Worm (Caenorhabditis elegans) whole organism, L1 larva: ENCODE measurements around the gene mop-25.2.

Experiments used
- C34B4.2 ChIP-seq: sonication (generic microtip); optimal IDR thresholded peaks from 2 replicates; lab custom pipeline; 2017; ENCODE audit warnings: mild to moderate bottlenecking, missing genetic modification characterization, missing compliant biosample characterization
- F16B12.6 ChIP-seq: fragments of 150-350 bp; optimal IDR thresholded peaks from 2 replicates; lab custom pipeline; 2014; ENCODE audit warnings: missing biosample characterization, missing genetic modification characterization
- Y116A8C.19 ChIP-seq: sonication (generic microtip); optimal IDR thresholded peaks from 2 replicates; lab custom pipeline; 2016; ENCODE audit warnings: missing compliant biosample characterization, missing genetic modification characterization, borderline replicate concordance
- aly-2 ChIP-seq: fragments of 150-350 bp; optimal IDR thresholded peaks from 2 replicates; lab custom pipeline; 2014; ENCODE audit warnings: missing biosample characterization, missing genetic modification characterization
- blmp-1 ChIP-seq: fragments of 150-350 bp; optimal IDR thresholded peaks from 2 replicates; lab custom pipeline; 2014; ENCODE audit warnings: missing biosample characterization, missing genetic modification characterization
- ceh-63 ChIP-seq: fragments of 200-800 bp; sonication (Bioruptor generic); optimal IDR thresholded peaks from 2 replicates; lab custom pipeline; 2018; ENCODE audit warnings: mild to moderate bottlenecking, missing genetic modification characterization, missing compliant biosample characterization
- ceh-88 ChIP-seq: fragments of 200-800 bp; sonication (Bioruptor generic); IDR thresholded peaks from 2 replicates; pipeline ENCODE4 v1.3.6; 2022; ENCODE audit warnings: missing genetic modification characterization, missing compliant biosample characterization
- dpl-1 ChIP-seq, 3 experiments: fragments of 150-350 bp in 2 of 3; sonication (generic microtip) in 1 of 3; optimal IDR thresholded peaks; 2 replicates each; lab custom pipeline; 2014 to 2017; ENCODE audit warnings: missing biosample characterization in 3 of 3, missing genetic modification characterization in 3 of 3, missing genetic modification reagents in 3 of 3
- dsc-1 ChIP-seq: sonication (generic microtip); optimal IDR thresholded peaks from 2 replicates; lab custom pipeline; 2016; ENCODE audit warnings: mild to moderate bottlenecking, missing genetic modification characterization, missing compliant biosample characterization
- efl-3 ChIP-seq: fragments of 200-800 bp; sonication (Bioruptor generic); optimal IDR thresholded peaks from 2 replicates; lab custom pipeline; 2018; ENCODE audit warnings: mild to moderate bottlenecking, missing genetic modification characterization, missing compliant biosample characterization
- elt-2 ChIP-seq: sonication (generic microtip); optimal IDR thresholded peaks from 2 replicates; lab custom pipeline; 2016; ENCODE audit warnings: missing genetic modification characterization, mild to moderate bottlenecking, inconsistent platforms, missing compliant biosample characterization, missing genetic modification reagents
- elt-3 ChIP-seq, 6 experiments: fragments of 150-350 bp in 1 of 6; sonication (generic microtip); optimal IDR thresholded peaks; 2 replicates each; lab custom pipeline; 2017 to 2018; ENCODE audit warnings: missing biosample characterization in 6 of 6, missing genetic modification characterization in 6 of 6, inconsistent platforms in 1 of 6
- fkh-10 ChIP-seq: sonication (generic microtip); optimal IDR thresholded peaks from 2 replicates; lab custom pipeline; 2017; ENCODE audit warnings: missing biosample characterization, missing genetic modification reagents, missing genetic modification characterization
- fkh-4 ChIP-seq: sonication (generic microtip); optimal IDR thresholded peaks from 2 replicates; lab custom pipeline; 2016; ENCODE audit warnings: missing compliant biosample characterization, missing genetic modification characterization, borderline replicate concordance
- hlh-17 ChIP-seq: fragments of 200-800 bp; sonication (Bioruptor generic); optimal IDR thresholded peaks from 2 replicates; lab custom pipeline; 2018; ENCODE audit warnings: missing genetic modification characterization, mild to moderate bottlenecking, missing compliant biosample characterization, moderate library complexity, borderline replicate concordance
- hlh-4 ChIP-seq: sonication (generic microtip); optimal IDR thresholded peaks from 2 replicates; lab custom pipeline; 2016; ENCODE audit warnings: mild to moderate bottlenecking, missing genetic modification characterization, missing compliant biosample characterization
- hpl-2 ChIP-seq: fragments of 150-350 bp; optimal IDR thresholded peaks from 2 replicates; lab custom pipeline; 2014; ENCODE audit warnings: missing biosample characterization, missing genetic modification reagents, missing genetic modification characterization
- irx-1 ChIP-seq: sonication (generic microtip); optimal IDR thresholded peaks from 2 replicates; lab custom pipeline; 2016; ENCODE audit warnings: missing genetic modification characterization, missing compliant biosample characterization
- isw-1 ChIP-seq: fragments of 200-800 bp; sonication (Bioruptor generic); IDR thresholded peaks from 2 replicates; pipeline ENCODE4 v1.3.6; 2022; ENCODE audit warnings: missing genetic modification characterization, missing compliant biosample characterization
- jun-1 ChIP-seq: fragments of 150-350 bp; optimal IDR thresholded peaks from 2 replicates; lab custom pipeline; 2014; ENCODE audit warnings: missing biosample characterization, missing genetic modification reagents, missing genetic modification characterization
- lin-39 ChIP-seq: fragments of 150-350 bp; optimal IDR thresholded peaks from 2 replicates; lab custom pipeline; 2014; ENCODE audit warnings: missing biosample characterization, missing genetic modification reagents, missing genetic modification characterization
- lir-3 ChIP-seq: sonication (generic microtip); optimal IDR thresholded peaks from 2 replicates; lab custom pipeline; 2016; ENCODE audit warnings: mild to moderate bottlenecking, missing genetic modification characterization, moderate library complexity, missing compliant biosample characterization; ENCODE audit not compliant: poor library complexity
- lsy-2 ChIP-seq, 2 experiments: fragments of 150-350 bp; optimal IDR thresholded peaks; 2 replicates each; lab custom pipeline; 2014; ENCODE audit warnings: missing biosample characterization in 2 of 2, missing genetic modification characterization in 2 of 2
- mab-9 ChIP-seq: fragments of 200-800 bp; sonication (Bioruptor generic); IDR thresholded peaks from 2 replicates; pipeline ENCODE4 v1.3.6; 2022; ENCODE audit warnings: missing genetic modification reagents, missing genetic modification characterization, missing compliant biosample characterization
- mdl-1 ChIP-seq, 2 experiments: fragments of 150-350 bp; optimal IDR thresholded peaks; 2 replicates each; lab custom pipeline; 2014 to 2017; ENCODE audit warnings: missing biosample characterization in 2 of 2, missing genetic modification characterization in 2 of 2, inconsistent platforms in 1 of 2
- nhr-20 ChIP-seq: sonication (generic microtip); optimal IDR thresholded peaks from 2 replicates; lab custom pipeline; 2016; ENCODE audit warnings: mild to moderate bottlenecking, missing genetic modification characterization, missing compliant biosample characterization
- nhr-71 ChIP-seq: sonication (generic microtip); optimal IDR thresholded peaks from 2 replicates; lab custom pipeline; 2016; ENCODE audit warnings: mild to moderate bottlenecking, missing genetic modification characterization, moderate library complexity, missing compliant biosample characterization
- nhr-76 ChIP-seq: sonication (generic microtip); optimal IDR thresholded peaks from 2 replicates; lab custom pipeline; 2017; ENCODE audit warnings: missing biosample characterization, missing genetic modification characterization
- nhr-77 ChIP-seq: fragments of 150-350 bp; optimal IDR thresholded peaks from 2 replicates; lab custom pipeline; 2014; ENCODE audit warnings: missing biosample characterization, missing genetic modification characterization
- nhr-85 ChIP-seq: sonication (generic microtip); peaks from one replicate; lab custom pipeline; 2016; ENCODE audit warnings: missing genetic modification characterization, inconsistent platforms, missing compliant biosample characterization
- nhr-90 ChIP-seq: sonication (generic microtip); optimal IDR thresholded peaks from 2 replicates; lab custom pipeline; 2016; ENCODE audit warnings: mild to moderate bottlenecking, missing genetic modification characterization, missing compliant biosample characterization; ENCODE audit not compliant: poor library complexity
- pag-3 ChIP-seq: sonication (generic microtip); optimal IDR thresholded peaks from 2 replicates; lab custom pipeline; 2017; ENCODE audit warnings: missing genetic modification characterization, mild to moderate bottlenecking, missing compliant biosample characterization, antibody characterized with exemption, borderline replicate concordance; ENCODE audit not compliant: insufficient read depth
- pax-3 ChIP-seq: fragments of 200-800 bp; sonication (Bioruptor generic); optimal IDR thresholded peaks from 2 replicates; lab custom pipeline; 2018; ENCODE audit warnings: mild to moderate bottlenecking, missing genetic modification characterization, moderate library complexity, missing compliant biosample characterization
- pqm-1 ChIP-seq: sonication (generic microtip); optimal IDR thresholded peaks from 3 replicates; lab custom pipeline; 2017; ENCODE audit warnings: missing biosample characterization, missing genetic modification characterization
- snu-23 ChIP-seq: sonication (generic microtip); optimal IDR thresholded peaks from 2 replicates; lab custom pipeline; 2016; ENCODE audit warnings: missing genetic modification characterization, missing compliant biosample characterization
- sptf-1 ChIP-seq: fragments of 150-350 bp; optimal IDR thresholded peaks from 2 replicates; lab custom pipeline; 2014; ENCODE audit warnings: missing biosample characterization, missing genetic modification characterization
- swsn-7 ChIP-seq: sonication (generic microtip); optimal IDR thresholded peaks from 2 replicates; lab custom pipeline; 2016; ENCODE audit warnings: missing genetic modification characterization, missing compliant biosample characterization
- tlp-1 ChIP-seq: fragments of 150-350 bp; optimal IDR thresholded peaks from 2 replicates; lab custom pipeline; 2014; ENCODE audit warnings: missing biosample characterization, missing genetic modification characterization
- unc-30 ChIP-seq: sonication (generic microtip); optimal IDR thresholded peaks from 2 replicates; lab custom pipeline; 2017; ENCODE audit warnings: missing biosample characterization, missing genetic modification characterization
- unc-86 ChIP-seq: sonication (generic microtip); optimal IDR thresholded peaks from 2 replicates; lab custom pipeline; 2016; ENCODE audit warnings: missing genetic modification characterization, missing compliant biosample characterization
- unc-98 ChIP-seq: fragments of 200-800 bp; sonication (Bioruptor generic); IDR thresholded peaks from 2 replicates; pipeline ENCODE4 v1.3.6; 2022; ENCODE audit warnings: missing genetic modification characterization, missing compliant biosample characterization
- vab-15 ChIP-seq: sonication (generic microtip); optimal IDR thresholded peaks from 2 replicates; lab custom pipeline; 2017; ENCODE audit warnings: missing genotype, mild to moderate bottlenecking, missing genetic modification characterization, missing compliant biosample characterization
- xbp-1 ChIP-seq: sonication (generic microtip); optimal IDR thresholded peaks from 2 replicates; lab custom pipeline; 2016; ENCODE audit warnings: missing genetic modification characterization, missing compliant biosample characterization
- zip-4 ChIP-seq: fragments of 200-800 bp; sonication (Bioruptor generic); optimal IDR thresholded peaks from 2 replicates; lab custom pipeline; 2018; ENCODE audit warnings: mild to moderate bottlenecking, missing genetic modification characterization, moderate library complexity, missing compliant biosample characterization

mop-25.2 gene

DNA sequence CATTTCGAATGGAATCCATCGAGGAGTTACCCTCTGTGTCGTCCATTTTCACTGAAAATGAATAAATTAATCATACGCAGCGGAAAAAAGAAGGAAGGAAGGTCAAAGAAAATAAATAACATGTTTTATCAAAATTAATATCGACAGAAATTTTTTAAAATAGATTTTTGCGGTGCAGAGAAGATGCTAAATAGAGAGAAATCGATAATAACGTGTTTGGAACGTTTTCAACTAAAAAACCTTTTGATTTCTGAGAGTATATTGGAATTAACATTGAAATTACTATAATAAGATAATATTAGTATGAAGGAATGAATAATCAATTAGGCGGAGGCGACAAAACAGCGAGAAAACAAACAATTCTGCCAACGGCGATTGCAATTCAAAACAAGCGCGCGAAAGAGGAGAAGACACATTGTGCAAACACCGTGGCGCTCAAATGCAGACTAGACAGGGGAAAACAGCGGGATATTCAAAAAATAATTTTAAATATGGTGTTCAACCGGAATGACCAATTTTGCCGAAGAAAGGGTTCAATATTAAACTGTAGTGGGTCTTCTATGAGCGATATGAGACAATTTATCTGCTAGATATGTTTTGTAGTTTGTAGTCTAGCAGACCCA lies 13.0 kb upstream of the mop-25.2 start, which contains the start of gene wee-1.3 (continued):
- TF ChIP-seq lsy-2 (tag; optimal IDR thresholded peaks at IDR 0.05; lab: Kevin White, UChicago) = peak; percentile 92 to 95
- TF ChIP-seq lir-3 (tag; lab: Kevin White, UChicago) = peak; percentile 58
- peak; percentile 61 for TF ChIP-seq irx-1 (tag; lab: Kevin White, UChicago)
- peak; percentile 77 for TF ChIP-seq blmp-1 (tag; lab: Kevin White, UChicago)
- no peak for TF ChIP-seq unc-98 (GFP tag; lab: Robert Waterston, UW)
- TF ChIP-seq pax-3 (tag; lab: Kevin White, UChicago) = peak; percentile 44
- peak; percentile 7 for TF ChIP-seq elt-2 (tag; lab: Kevin White, UChicago)
- TF ChIP-seq nhr-76 (tag; lab: Kevin White, UChicago) = no peak
- no peak for TF ChIP-seq C34B4.2 (tag; lab: Kevin White, UChicago)
- peak; percentile 90 for TF ChIP-seq nhr-85 (tag; lab: Kevin White, UChicago)
- peak in 1 of 2 experiments; percentile 77 for TF ChIP-seq mdl-1 (tag; optimal IDR thresholded peaks at IDR 0.05; lab: Kevin White, UChicago)
- peak; percentile 83 for TF ChIP-seq nhr-77 (tag; lab: Kevin White, UChicago)
- TF ChIP-seq dpl-1 (GFP tag; optimal IDR thresholded peaks at IDR 0.05; lab: Kevin White, UChicago) = peak; percentile 99 to 100 (median 99)
- TF ChIP-seq nhr-20 = peak; percentile 88
- no peak for TF ChIP-seq ceh-88
- peak; percentile 79 for TF ChIP-seq isw-1
- peak; percentile 71 for TF ChIP-seq dsc-1 (tag; lab: Kevin White, UChicago)
- peak in 3 of 6 experiments; percentile 49 to 81 (median 66) for TF ChIP-seq elt-3 (tag; optimal IDR thresholded peaks at IDR 0.05; lab: Kevin White, UChicago)
- TF ChIP-seq pqm-1 (tag; lab: Kevin White, UChicago) = no peak
- TF ChIP-seq hpl-2 = no peak
- peak; percentile 60; the same call in 1 of the 2 replicates for TF ChIP-seq mab-9 (GFP tag; lab: Robert Waterston, UW)
- peak; percentile 58 for TF ChIP-seq lin-39 (tag; lab: Kevin White, UChicago)
- peak; percentile 88 for TF ChIP-seq snu-23 (GFP tag; lab: Kevin White, UChicago)
- peak; percentile 83 for TF ChIP-seq xbp-1 (tag; lab: Kevin White, UChicago)
- TF ChIP-seq hlh-4 = no peak
- no peak for TF ChIP-seq sptf-1 (tag; lab: Kevin White, UChicago)
- TF ChIP-seq tlp-1 (tag; lab: Kevin White, UChicago) = no peak
- TF ChIP-seq nhr-71 = peak; percentile 89
- peak; percentile 78 for TF ChIP-seq nhr-90 (tag; lab: Kevin White, UChicago)
- peak; percentile 29 for TF ChIP-seq zip-4 (GFP tag; lab: Kevin White, UChicago)
- TF ChIP-seq vab-15 (tag; lab: Kevin White, UChicago) = peak; percentile 67
- peak; percentile 1 for TF ChIP-seq pag-3 (tag; lab: Kevin White, UChicago)
- TF ChIP-seq hlh-17 = no peak
- TF ChIP-seq unc-30 (tag; lab: Kevin White, UChicago) = no peak
- TF ChIP-seq swsn-7 (tag; lab: Kevin White, UChicago) = peak; percentile 83
- TF ChIP-seq fkh-4 (tag; lab: Kevin White, UChicago) = no peak
- TF ChIP-seq ceh-63 (GFP tag; lab: Kevin White, UChicago) = no peak
- TF ChIP-seq efl-3 = no peak
- TF ChIP-seq aly-2 (tag; lab: Kevin White, UChicago) = peak; percentile 77
- TF ChIP-seq unc-86 (tag; lab: Kevin White, UChicago) = peak; percentile 72
- no peak for TF ChIP-seq Y116A8C.19 (tag; lab: Kevin White, UChicago)
- peak; percentile 99 for TF ChIP-seq F16B12.6 (tag; lab: Kevin White, UChicago)
- peak; percentile 78 for TF ChIP-seq jun-1 (tag; lab: Kevin White, UChicago)
- no peak for TF ChIP-seq fkh-10 (GFP tag; lab: Kevin White, UChicago)
